Worm (Caenorhabditis elegans) whole organism, L3 larva: Measurements from ENCODE around the gene E02H4.5.

Experiments
- pha-4 ChIP-seq: fragments of 150-350 bp; optimal IDR thresholded peaks from 2 replicates; lab custom pipeline; 2014; ENCODE audit warnings: missing biosample characterization, missing genetic modification reagents, missing genetic modification characterization
- pqm-1 ChIP-seq: fragments of 150-350 bp; optimal IDR thresholded peaks from 2 replicates; lab custom pipeline; 2017; ENCODE audit warnings: missing biosample characterization, missing genetic modification characterization, inconsistent platforms

DNA sequence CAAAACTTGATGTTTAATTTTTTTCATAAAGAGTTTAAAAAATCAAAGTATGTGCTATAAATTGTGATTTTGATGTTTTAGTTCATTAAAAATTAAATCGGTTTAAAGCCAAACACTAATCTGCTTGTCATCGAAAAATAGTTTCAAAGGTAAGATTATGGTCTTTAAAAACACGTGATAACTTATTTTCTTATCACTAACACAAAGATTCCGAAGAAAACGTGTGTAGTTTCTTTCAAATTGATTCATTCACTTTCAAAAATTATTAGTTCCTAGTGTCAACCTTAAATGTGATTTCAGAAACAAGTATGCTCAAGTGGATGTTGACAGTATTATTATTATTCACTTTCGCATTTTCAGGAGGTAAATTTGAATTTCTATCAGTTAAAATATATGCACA, 1.0 kb upstream of the E02H4.5 start, which contains the start of gene E02H4.7:
- TF ChIP-seq pqm-1, result peak; percentile 12
- TF ChIP-seq pha-4 (tag; lab: Kevin White, UChicago), result no peak
